Worm (Caenorhabditis elegans) whole organism, mixed stage, embryonic: ENCODE data around the gene srx-5.

Experiments
- lin-13 ChIP-seq: fragments of 150-350 bp; optimal IDR thresholded peaks from 2 replicates; lab custom pipeline; 2014; ENCODE audit warnings: missing biosample characterization, missing genetic modification characterization
- nhr-12 ChIP-seq: fragments of 150-350 bp; optimal IDR thresholded peaks from 2 replicates; lab custom pipeline; 2014; ENCODE audit warnings: missing biosample characterization, missing genetic modification characterization
- zip-8 ChIP-seq: fragments of 150-350 bp; optimal IDR thresholded peaks from 2 replicates; lab custom pipeline; 2014; ENCODE audit warnings: missing biosample characterization, missing genetic modification characterization

ce11 chrV:724946-725806 is 25.3 kb downstream of the srx-5 start:
- no peak for TF ChIP-seq lin-13 (tag; lab: Kevin White, UChicago)
- TF ChIP-seq nhr-12 = no peak
- TF ChIP-seq zip-8 = no peak
